Worm (Caenorhabditis elegans): ENCODE data around the gene C16C8.9.
"Not testable (repeated sequence)": the region's sequence is repeated elsewhere in the genome, so short reads cannot be mapped to it uniquely, and the experiment has no call there.

Gene C16C8.9

ce11 chrII:3472316-3472715 is 9.3 kb upstream of the C16C8.9 start, which contains the start of gene Y49F6B.12:
Gene Y49F6B.12, minus strand, starts transcription at chrII:3472416.
- TF ChIP-seq nhr-10 (tag; optimal IDR thresholded peaks at IDR 0.05), result no peak
- no peak for TF ChIP-seq ceh-82 (tag; optimal IDR thresholded peaks at IDR 0.05)
- TF ChIP-seq gmeb-1 (tag; optimal IDR thresholded peaks at IDR 0.05), result no peak
- TF ChIP-seq elt-1 (tag; optimal IDR thresholded peaks at IDR 0.05), result no peak
- no peak for TF ChIP-seq sma-3 (GFP tag; optimal IDR thresholded peaks at IDR 0.05)
- TF ChIP-seq R02D3.7 (tag; optimal IDR thresholded peaks at IDR 0.05), result no peak
- no peak for TF ChIP-seq nhr-237 (tag; optimal IDR thresholded peaks at IDR 0.05)
- no peak for TF ChIP-seq skn-1 (tag; optimal IDR thresholded peaks at IDR 0.05)
- no peak for TF ChIP-seq elt-3 (tag; optimal IDR thresholded peaks at IDR 0.05)
- TF ChIP-seq lin-11 (tag; optimal IDR thresholded peaks at IDR 0.05), result no peak
- TF ChIP-seq ZK546.5 (tag; optimal IDR thresholded peaks at IDR 0.05), result no peak
- no peak for TF ChIP-seq nhr-23 (tag; optimal IDR thresholded peaks at IDR 0.05)
- TF ChIP-seq nhr-129 (tag; optimal IDR thresholded peaks at IDR 0.05), result no peak
- TF ChIP-seq sem-4 (tag; optimal IDR thresholded peaks at IDR 0.05), result no peak
- no peak for TF ChIP-seq lin-13 (GFP tag; optimal IDR thresholded peaks at IDR 0.05)
- no peak for TF ChIP-seq lin-39 (tag; optimal IDR thresholded peaks at IDR 0.05)
- no peak for TF ChIP-seq snpc-4 (tag; optimal IDR thresholded peaks at IDR 0.05)
- TF ChIP-seq ceh-16 (tag; optimal IDR thresholded peaks at IDR 0.05), result no peak
- TF ChIP-seq F13H6.1 (tag; optimal IDR thresholded peaks at IDR 0.05), result no peak
- TF ChIP-seq peb-1 (tag; optimal IDR thresholded peaks at IDR 0.05), result no peak

- TF ChIP-seq Y55F3AM.14 (GFP tag; optimal IDR thresholded peaks at IDR 0.05), result no peak
- TF ChIP-seq mab-5 (tag; optimal IDR thresholded peaks at IDR 0.05), result no peak
- no peak for TF ChIP-seq nhr-12 (tag; optimal IDR thresholded peaks at IDR 0.05)
- TF ChIP-seq ama-1 (optimal IDR thresholded peaks at IDR 0.05), result no peak
- no peak for TF ChIP-seq ceh-82 (tag; optimal IDR thresholded peaks at IDR 0.05)
- no peak for TF ChIP-seq nhr-77 (tag; optimal IDR thresholded peaks at IDR 0.05)
- no peak for TF ChIP-seq nhr-25 (tag; optimal IDR thresholded peaks at IDR 0.05)
These were observed 8.6 kb upstream of the C16C8.9 start, which contains the start of gene Y49F6B.13 for ce11 chrII:3471603-3472002. Gene Y49F6B.13, minus strand, starts transcription at chrII:3471703.

- no peak for TF ChIP-seq alr-1 (tag; optimal IDR thresholded peaks at IDR 0.05)
- TF ChIP-seq ceh-16 (tag; optimal IDR thresholded peaks at IDR 0.05), result no peak
- no peak for TF ChIP-seq crh-2 (tag; optimal IDR thresholded peaks at IDR 0.05)
- no peak for TF ChIP-seq sem-4 (tag; optimal IDR thresholded peaks at IDR 0.05)
- TF ChIP-seq egl-27 (tag; optimal IDR thresholded peaks at IDR 0.05), result no peak
- no peak for TF ChIP-seq mab-5 (tag; optimal IDR thresholded peaks at IDR 0.05)
- TF ChIP-seq elt-1 (tag; optimal IDR thresholded peaks at IDR 0.05), result no peak
- TF ChIP-seq fos-1 (tag; optimal IDR thresholded peaks at IDR 0.05), result no peak
- no peak for TF ChIP-seq mdl-1 (tag; optimal IDR thresholded peaks at IDR 0.05)
- TF ChIP-seq sma-9 (GFP tag; optimal IDR thresholded peaks at IDR 0.05), result no peak
- TF ChIP-seq sma-9 (tag; optimal IDR thresholded peaks at IDR 0.05), result no peak
These were observed 7.6 kb upstream of the C16C8.9 start, which contains the start of gene Y49F6B.20 for ce11 chrII:3470549-3470948. Gene Y49F6B.20, minus strand, starts transcription at chrII:3470649.

ce11 chrII:3464580-3464979 is 1.6 kb upstream of the C16C8.9 start, which contains the start of gene C16C8.10:
Gene C16C8.10, minus strand, starts transcription at chrII:3464680.
- TF ChIP-seq alr-1, peb-1, nhr-12 (tag; optimal IDR thresholded peaks at IDR 0.05): not testable (repeated sequence)

- TF ChIP-seq crh-2 (tag; optimal IDR thresholded peaks at IDR 0.05) (no peak), snpc-4 (tag; optimal IDR thresholded peaks at IDR 0.05) (no peak), mdl-1 (tag; optimal IDR thresholded peaks at IDR 0.05) (no peak), sem-4 (tag; optimal IDR thresholded peaks at IDR 0.05) (no peak), nhr-237 (tag; optimal IDR thresholded peaks at IDR 0.05) (no peak)
These were observed 1.4 kb downstream of the C16C8.9 start, which contains the start of gene C16C8.8 for ce11 chrII:3461586-3461985. Gene C16C8.8, minus strand, starts transcription at chrII:3461686.

- TF ChIP-seq unc-39 (tag; optimal IDR thresholded peaks at IDR 0.05) (no peak), ceh-82 (tag; optimal IDR thresholded peaks at IDR 0.05) (no peak), mdl-1 (tag; optimal IDR thresholded peaks at IDR 0.05) (no peak), ztf-11 (tag; optimal IDR thresholded peaks at IDR 0.05) (no peak), nhr-25 (tag; optimal IDR thresholded peaks at IDR 0.05) (no peak), nhr-129 (tag; optimal IDR thresholded peaks at IDR 0.05) (no peak), lin-39 (tag; optimal IDR thresholded peaks at IDR 0.05) (no peak), egl-27 (tag; optimal IDR thresholded peaks at IDR 0.05) (no peak), unc-62 (GFP tag; optimal IDR thresholded peaks at IDR 0.05) (no peak), blmp-1 (tag; optimal IDR thresholded peaks at IDR 0.05; ENCODE audit: insufficient read depth) (no peak), alr-1 (tag; optimal IDR thresholded peaks at IDR 0.05) (no peak), gmeb-1 (tag; optimal IDR thresholded peaks at IDR 0.05) (no peak), ztf-4 (tag; optimal IDR thresholded peaks at IDR 0.05) (no peak), F13H6.1 (tag; optimal IDR thresholded peaks at IDR 0.05) (no peak), dmd-4 (tag; optimal IDR thresholded peaks at IDR 0.05) (no peak), snpc-4 (tag; optimal IDR thresholded peaks at IDR 0.05) (no peak)
These were observed 2.9 kb downstream of the C16C8.9 start, which contains the start of gene C16C8.7 for ce11 chrII:3460048-3460447. Gene C16C8.7, minus strand, starts transcription at chrII:3460148.
